Worm (Caenorhabditis elegans): ENCODE results near the gene nhr-132.

ce11 chrV:491432-491831 lies 42.8 kb upstream of the nhr-132 start, which contains the start of gene str-196:
- TF ChIP-seq ekl-4 (GFP tag; IDR thresholded peaks at IDR 0.05) (no peak), ztf-26 (tag; optimal IDR thresholded peaks at IDR 0.05) (no peak), unc-62 (GFP tag; optimal IDR thresholded peaks at IDR 0.05) (no peak), dpl-1 (GFP tag; optimal IDR thresholded peaks at IDR 0.05) (no peak), mcd-1 (GFP tag; IDR thresholded peaks at IDR 0.05) (no peak), bed-1 (GFP tag; IDR thresholded peaks at IDR 0.05) (no peak), nhr-80 (tag; optimal IDR thresholded peaks at IDR 0.05) (no peak), madf-6 (GFP tag; IDR thresholded peaks at IDR 0.05) (no peak), ceh-79 (tag; optimal IDR thresholded peaks at IDR 0.05) (no peak), athp-1 (tag; optimal IDR thresholded peaks at IDR 0.05) (no peak)

Data from whole organism, young adult.